Worm (Caenorhabditis elegans): ENCODE measurements around the gene gpn-1.

Gene gpn-1

ce11 chrX:15704579-15705110, 23.2 kb downstream of the gpn-1 start:
- peak; percentile 66 for TF ChIP-seq elt-2 (tag; optimal IDR thresholded peaks at IDR 0.05)
- peak; percentile 33 for TF ChIP-seq hlh-30 (tag; optimal IDR thresholded peaks at IDR 0.05; ENCODE audit: insufficient read depth)
- TF ChIP-seq sox-4 (tag; optimal IDR thresholded peaks at IDR 0.05) = no peak

- TF ChIP-seq ceh-6 (GFP tag; optimal IDR thresholded peaks at IDR 0.05) (no peak), ceh-19 (GFP tag; optimal IDR thresholded peaks at IDR 0.05) (no peak), unc-55 (GFP tag; optimal IDR thresholded peaks at IDR 0.05) (no peak), mec-3 (tag; optimal IDR thresholded peaks at IDR 0.05; ENCODE audit: borderline replicate concordance) (no peak), ceh-34 (tag; optimal IDR thresholded peaks at IDR 0.05) (no peak), Y22D7AL.16 (tag; optimal IDR thresholded peaks at IDR 0.05) (no peak), gmeb-2 (tag; optimal IDR thresholded peaks at IDR 0.05) (no peak), C08G9.2 (tag; optimal IDR thresholded peaks at IDR 0.05) (no peak), C38D4.7 (GFP tag; optimal IDR thresholded peaks at IDR 0.05) (no peak), elt-2 (tag; optimal IDR thresholded peaks at IDR 0.05) (no peak), pha-2 (tag; optimal IDR thresholded peaks at IDR 0.05) (no peak), K09A11.1 (tag; optimal IDR thresholded peaks at IDR 0.05; ENCODE audit: insufficient read depth) (no peak), fkh-10 (GFP tag; optimal IDR thresholded peaks at IDR 0.05) (no peak), nfya-1 (tag; optimal IDR thresholded peaks at IDR 0.05) (no peak), rnt-1 (tag; optimal IDR thresholded peaks at IDR 0.05) (no peak), fkh-6 (tag; optimal IDR thresholded peaks at IDR 0.05) (no peak), syd-9 (tag; optimal IDR thresholded peaks at IDR 0.05) (no peak), dmd-4 (tag; optimal IDR thresholded peaks at IDR 0.05; ENCODE audit: borderline replicate concordance) (no peak), hlh-30 (tag; optimal IDR thresholded peaks at IDR 0.05; ENCODE audit: insufficient read depth) (no peak)
These were observed 24.7 kb downstream of the gpn-1 start for ce11 chrX:15706108-15706676.

ce11 chrX:15707366-15707892, 25.9 kb downstream of the gpn-1 start:
- TF ChIP-seq hlh-30 (tag; optimal IDR thresholded peaks at IDR 0.05; ENCODE audit: insufficient read depth) (peak; percentile 85), nhr-11 (tag; optimal IDR thresholded peaks at IDR 0.05) (no peak), pax-1 (tag; optimal IDR thresholded peaks at IDR 0.05) (no peak), unc-3 (GFP tag; conservative IDR thresholded peaks at IDR 0.05) (peak; percentile 39; the same call in 1 of the 2 replicates), unc-3 (tag; optimal IDR thresholded peaks at IDR 0.05) (no peak), syd-9 (tag; optimal IDR thresholded peaks at IDR 0.05) (peak; percentile 58), unc-55 (GFP tag; optimal IDR thresholded peaks at IDR 0.05) (peak; percentile 63), lim-6 (tag; optimal IDR thresholded peaks at IDR 0.05) (no peak), hlh-15 (tag; optimal IDR thresholded peaks at IDR 0.05) (no peak), ets-4 (tag; optimal IDR thresholded peaks at IDR 0.05) (peak; percentile 59), dmd-4 (tag; optimal IDR thresholded peaks at IDR 0.05; ENCODE audit: borderline replicate concordance) (no peak), ceh-31 (tag; optimal IDR thresholded peaks at IDR 0.05) (peak; percentile 97), ceh-48 (tag; optimal IDR thresholded peaks at IDR 0.05) (no peak), F13H6.1 (tag; optimal IDR thresholded peaks at IDR 0.05) (peak; percentile 92), ceh-6 (GFP tag; optimal IDR thresholded peaks at IDR 0.05) (no peak), ceh-2 (tag; optimal IDR thresholded peaks at IDR 0.05) (peak; percentile 68), pros-1 (tag; optimal IDR thresholded peaks at IDR 0.05) (peak; percentile 75), ceh-18 (tag; optimal IDR thresholded peaks at IDR 0.05) (peak; percentile 94), nfya-1 (tag; optimal IDR thresholded peaks at IDR 0.05) (peak; percentile 82), madf-2 (tag; optimal IDR thresholded peaks at IDR 0.05) (peak; percentile 31), Y22D7AL.16 (tag; optimal IDR thresholded peaks at IDR 0.05) (no peak), tbx-2 (tag; optimal IDR thresholded peaks at IDR 0.05) (peak; percentile 94), unc-42 (tag; optimal IDR thresholded peaks at IDR 0.05) (peak; percentile 76), pqm-1 (tag; optimal IDR thresholded peaks at IDR 0.05) (no peak), K09A11.1 (tag; optimal IDR thresholded peaks at IDR 0.05; ENCODE audit: insufficient read depth) (peak; percentile 59), sdc-2 (tag; optimal IDR thresholded peaks at IDR 0.05) (peak; percentile 86), C08G9.2 (tag; optimal IDR thresholded peaks at IDR 0.05) (no peak), ceh-30 (tag; optimal IDR thresholded peaks at IDR 0.05) (peak; percentile 63), ceh-14 (tag; optimal IDR thresholded peaks at IDR 0.05) (peak; percentile 79), npax-4 (tag; optimal IDR thresholded peaks at IDR 0.05) (no peak), sox-4 (tag; optimal IDR thresholded peaks at IDR 0.05) (no peak), ceh-24 (tag; optimal IDR thresholded peaks at IDR 0.05) (no peak), pat-9 (tag; optimal IDR thresholded peaks at IDR 0.05) (peak; percentile 17), fax-1 (tag; optimal IDR thresholded peaks at IDR 0.05) (peak; percentile 14), ref-2 (tag; optimal IDR thresholded peaks at IDR 0.05) (peak; percentile 84), fkh-6 (tag; optimal IDR thresholded peaks at IDR 0.05) (no peak), ahr-1 (tag; optimal IDR thresholded peaks at IDR 0.05) (no peak)
